Worm (Caenorhabditis elegans) whole organism, mixed stage, embryonic: Measurements from ENCODE around the gene hmg-1.2.

Experiments used
- M03D4.4 ChIP-seq: sonication (generic microtip); optimal IDR thresholded peaks from 2 replicates; lab custom pipeline; 2017; ENCODE audit warnings: mild to moderate bottlenecking, missing genetic modification characterization, missing compliant biosample characterization
- blmp-1 ChIP-seq: fragments of 150-350 bp; optimal IDR thresholded peaks from 2 replicates; lab custom pipeline; 2014; ENCODE audit warnings: missing biosample characterization, missing genetic modification characterization
- ceh-39 ChIP-seq: fragments of 150-350 bp; optimal IDR thresholded peaks from 2 replicates; lab custom pipeline; 2014; ENCODE audit warnings: missing biosample characterization, missing genetic modification characterization
- ceh-43 ChIP-seq: fragments of 200-800 bp; sonication (Bioruptor generic); optimal IDR thresholded peaks from 2 replicates; lab custom pipeline; 2018; ENCODE audit warnings: mild to moderate bottlenecking, missing genetic modification characterization, moderate library complexity, missing compliant biosample characterization
- ceh-83 ChIP-seq: fragments of 200-800 bp; sonication (Bioruptor generic); optimal IDR thresholded peaks from 2 replicates; lab custom pipeline; 2018; ENCODE audit warnings: mild to moderate bottlenecking, missing genetic modification characterization, missing compliant biosample characterization
- ces-1 ChIP-seq: fragments of 150-350 bp; optimal IDR thresholded peaks from 2 replicates; lab custom pipeline; 2014; ENCODE audit warnings: missing biosample characterization, missing genetic modification reagents, missing genetic modification characterization
- cnd-1 ChIP-seq: fragments of 200-800 bp; sonication (Bioruptor generic); optimal IDR thresholded peaks from 2 replicates; lab custom pipeline; 2018; ENCODE audit warnings: mild to moderate bottlenecking, missing genetic modification characterization, missing compliant biosample characterization
- drap-1 ChIP-seq: fragments of 200-800 bp; sonication (Bioruptor generic); optimal IDR thresholded peaks from 3 replicates; lab custom pipeline; 2018; ENCODE audit warnings: mild to moderate bottlenecking, missing genetic modification characterization, missing compliant biosample characterization
- elt-1 ChIP-seq: sonication (generic microtip); optimal IDR thresholded peaks from 2 replicates; lab custom pipeline; 2017; ENCODE audit warnings: missing genetic modification characterization, mild to moderate bottlenecking, missing compliant biosample characterization, antibody characterized with exemption, moderate library complexity, borderline replicate concordance; ENCODE audit not compliant: insufficient read depth
- elt-3 ChIP-seq: fragments of 150-350 bp; optimal IDR thresholded peaks from 2 replicates; lab custom pipeline; 2014; ENCODE audit warnings: missing biosample characterization, missing genetic modification characterization
- flh-1 ChIP-seq: fragments of 200-800 bp; sonication (Bioruptor generic); optimal IDR thresholded peaks from 2 replicates; lab custom pipeline; 2018; ENCODE audit warnings: mild to moderate bottlenecking, missing genetic modification characterization, moderate library complexity, missing compliant biosample characterization
- ham-2 ChIP-seq: fragments of 200-800 bp; sonication (Bioruptor generic); optimal IDR thresholded peaks from 2 replicates; lab custom pipeline; 2018; ENCODE audit warnings: mild to moderate bottlenecking, missing genetic modification characterization, missing compliant biosample characterization
- hlh-1 ChIP-seq: fragments of 150-350 bp; optimal IDR thresholded peaks from 2 replicates; lab custom pipeline; 2014; ENCODE audit warnings: missing biosample characterization, missing genetic modification reagents, missing genetic modification characterization
- lin-13 ChIP-seq: fragments of 150-350 bp; optimal IDR thresholded peaks from 2 replicates; lab custom pipeline; 2014; ENCODE audit warnings: missing biosample characterization, missing genetic modification characterization
- lin-32 ChIP-seq: fragments of 200-800 bp; sonication (Bioruptor generic); optimal IDR thresholded peaks from 2 replicates; lab custom pipeline; 2018; ENCODE audit warnings: mild to moderate bottlenecking, missing genetic modification characterization, missing compliant biosample characterization
- lsy-2 ChIP-seq: fragments of 150-350 bp; optimal IDR thresholded peaks from 2 replicates; lab custom pipeline; 2014; ENCODE audit warnings: missing biosample characterization, missing genetic modification characterization
- mab-5 ChIP-seq: fragments of 150-350 bp; optimal IDR thresholded peaks from 2 replicates; lab custom pipeline; 2014; ENCODE audit warnings: missing biosample characterization, missing genetic modification characterization
- mep-1 ChIP-seq: fragments of 150-350 bp; optimal IDR thresholded peaks from 2 replicates; lab custom pipeline; 2017; ENCODE audit warnings: missing biosample characterization, missing genetic modification reagents, missing genetic modification characterization, inconsistent platforms
- mls-2 ChIP-seq: sonication (generic microtip); optimal IDR thresholded peaks from 2 replicates; lab custom pipeline; 2016; ENCODE audit warnings: mild to moderate bottlenecking, missing genetic modification characterization, moderate library complexity, missing compliant biosample characterization
- nhr-12 ChIP-seq: fragments of 150-350 bp; optimal IDR thresholded peaks from 2 replicates; lab custom pipeline; 2014; ENCODE audit warnings: missing biosample characterization, missing genetic modification characterization
- nhr-2 ChIP-seq: fragments of 150-350 bp; optimal IDR thresholded peaks from 2 replicates; lab custom pipeline; 2014; ENCODE audit warnings: missing biosample characterization, missing genetic modification characterization
- nhr-28 ChIP-seq: fragments of 150-350 bp; optimal IDR thresholded peaks from 2 replicates; lab custom pipeline; 2014; ENCODE audit warnings: missing biosample characterization, missing genetic modification characterization
- nhr-76 ChIP-seq: sonication (generic microtip); optimal IDR thresholded peaks from 2 replicates; lab custom pipeline; 2017; ENCODE audit warnings: missing biosample characterization, missing genetic modification characterization
- pha-4 ChIP-seq: fragments of 150-350 bp; optimal IDR thresholded peaks from 2 replicates; lab custom pipeline; 2018; ENCODE audit warnings: missing biosample characterization, missing genetic modification reagents, missing genetic modification characterization
- sem-2 ChIP-seq: fragments of 200-800 bp; sonication (Bioruptor generic); optimal IDR thresholded peaks from 2 replicates; lab custom pipeline; 2018; ENCODE audit warnings: mild to moderate bottlenecking, missing genetic modification characterization, missing compliant biosample characterization
- snpc-4 ChIP-seq: fragments of 150-350 bp; optimal IDR thresholded peaks from 2 replicates; lab custom pipeline; 2014; ENCODE audit warnings: missing biosample characterization, missing genetic modification characterization
- sptf-1 ChIP-seq: sonication (generic microtip); optimal IDR thresholded peaks from 2 replicates; lab custom pipeline; 2017; ENCODE audit warnings: mild to moderate bottlenecking, missing genetic modification characterization, moderate library complexity, missing compliant biosample characterization
- tbx-8 ChIP-seq: fragments of 200-800 bp; sonication (Bioruptor generic); optimal IDR thresholded peaks from 2 replicates; lab custom pipeline; 2018; ENCODE audit warnings: mild to moderate bottlenecking, missing genetic modification characterization, moderate library complexity, missing compliant biosample characterization
- unc-120 ChIP-seq: sonication (generic microtip); optimal IDR thresholded peaks from 2 replicates; lab custom pipeline; 2017; ENCODE audit warnings: missing genetic modification characterization, missing compliant biosample characterization; ENCODE audit not compliant: poor library complexity, severe bottlenecking
- unc-39 ChIP-seq: fragments of 150-350 bp; optimal IDR thresholded peaks from 2 replicates; lab custom pipeline; 2014; ENCODE audit warnings: missing biosample characterization, missing genetic modification characterization
- unc-62 ChIP-seq: fragments of 150-350 bp; optimal IDR thresholded peaks from 2 replicates; lab custom pipeline; 2014; ENCODE audit warnings: missing biosample characterization, missing genetic modification reagents, missing genetic modification characterization
- zip-8 ChIP-seq: fragments of 150-350 bp; optimal IDR thresholded peaks from 2 replicates; lab custom pipeline; 2014; ENCODE audit warnings: missing biosample characterization, missing genetic modification characterization
- ztf-11 ChIP-seq: fragments of 150-350 bp; optimal IDR thresholded peaks from 2 replicates; lab custom pipeline; 2014; ENCODE audit warnings: missing biosample characterization, missing genetic modification characterization

Gene hmg-1.2

ce11 chrIII:6285890-6286289 is 5.7 kb downstream of the hmg-1.2 start, which contains the start of gene gadr-3:
gadr-3 (minus strand) TSS chrIII:6285990.
- no peak for TF ChIP-seq hlh-1 (tag; lab: Kevin White, UChicago)
- TF ChIP-seq elt-1 (tag; lab: Kevin White, UChicago): no peak
- TF ChIP-seq nhr-76 (tag; lab: Kevin White, UChicago): no peak
- no peak for TF ChIP-seq mls-2 (tag; lab: Kevin White, UChicago)
- no peak for TF ChIP-seq ceh-83 (GFP tag; lab: Kevin White, UChicago)
- no peak for TF ChIP-seq unc-62 (GFP tag; lab: Kevin White, UChicago)
- no peak for TF ChIP-seq cnd-1
- no peak for TF ChIP-seq mep-1 (tag; lab: Kevin White, UChicago)
- TF ChIP-seq elt-3 (tag; lab: Kevin White, UChicago): no peak
- TF ChIP-seq nhr-28 (tag; lab: Kevin White, UChicago): no peak
- TF ChIP-seq unc-120: no peak
- TF ChIP-seq mab-5 (tag; lab: Kevin White, UChicago): no peak

- TF ChIP-seq nhr-76 (tag; lab: Kevin White, UChicago): no peak
- no peak for TF ChIP-seq ceh-43
- TF ChIP-seq flh-1: no peak
- no peak for TF ChIP-seq M03D4.4 (tag; lab: Kevin White, UChicago)
- no peak for TF ChIP-seq pha-4
- TF ChIP-seq drap-1 (GFP tag; lab: Kevin White, UChicago): no peak
- no peak for TF ChIP-seq lsy-2
- TF ChIP-seq blmp-1 (tag; lab: Kevin White, UChicago): no peak
- no peak for TF ChIP-seq nhr-28 (tag; lab: Kevin White, UChicago)
- TF ChIP-seq sptf-1 (tag; lab: Kevin White, UChicago): no peak
- no peak for TF ChIP-seq nhr-12 (tag; lab: Kevin White, UChicago)
- TF ChIP-seq tbx-8 (GFP tag; lab: Kevin White, UChicago): no peak
- no peak for TF ChIP-seq nhr-2 (tag; lab: Kevin White, UChicago)
- no peak for TF ChIP-seq hlh-1 (tag; lab: Kevin White, UChicago)
- TF ChIP-seq sem-2 (GFP tag; lab: Kevin White, UChicago): no peak
Observed at ce11 chrIII:6287195-6287594, 7.0 kb downstream of the hmg-1.2 start, which contains the start of gene F47D12.6. F47D12.6 (minus strand) TSS chrIII:6287295.

DNA sequence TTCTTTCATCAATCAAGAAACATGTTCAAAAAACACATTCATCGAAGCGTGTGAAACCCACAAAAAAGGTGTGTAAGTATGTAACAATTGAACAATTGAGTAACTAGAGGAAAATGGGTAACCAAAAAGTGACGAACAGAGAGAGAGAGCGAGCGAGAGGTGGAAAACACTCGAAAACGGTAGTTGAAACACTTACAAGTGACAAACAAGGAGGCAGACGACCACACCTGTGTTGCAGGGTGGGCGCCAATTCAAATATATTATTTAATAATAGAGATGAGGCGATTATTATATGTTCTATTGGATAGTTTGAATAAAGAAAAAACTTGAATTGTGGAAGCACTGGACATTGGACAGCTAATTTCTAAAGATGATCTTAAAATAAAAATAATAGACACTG is 9.2 kb downstream of the hmg-1.2 start:
- no peak for TF ChIP-seq nhr-76 (tag; lab: Kevin White, UChicago)
- TF ChIP-seq ces-1 (GFP tag; lab: Kevin White, UChicago): no peak
- TF ChIP-seq zip-8 (tag; lab: Kevin White, UChicago): no peak
- TF ChIP-seq snpc-4 (tag; lab: Kevin White, UChicago): no peak
- no peak for TF ChIP-seq hlh-1 (tag; lab: Kevin White, UChicago)
- TF ChIP-seq nhr-2 (tag; lab: Kevin White, UChicago): no peak
- no peak for TF ChIP-seq ztf-11 (tag; lab: Kevin White, UChicago)
- TF ChIP-seq blmp-1 (tag; lab: Kevin White, UChicago): no peak
- TF ChIP-seq ham-2 (GFP tag; lab: Kevin White, UChicago): no peak
- no peak for TF ChIP-seq nhr-12 (tag; lab: Kevin White, UChicago)
- TF ChIP-seq ceh-83 (GFP tag; lab: Kevin White, UChicago): no peak
- no peak for TF ChIP-seq cnd-1
- no peak for TF ChIP-seq unc-120
- TF ChIP-seq mls-2 (tag; lab: Kevin White, UChicago): no peak
- no peak for TF ChIP-seq mep-1 (tag; lab: Kevin White, UChicago)
- TF ChIP-seq lin-32 (GFP tag; lab: Kevin White, UChicago): no peak
- no peak for TF ChIP-seq ceh-39 (tag; lab: Kevin White, UChicago)
- no peak for TF ChIP-seq unc-62 (GFP tag; lab: Kevin White, UChicago)

ce11 chrIII:6290469-6291182 is 10.4 kb downstream of the hmg-1.2 start:
- TF ChIP-seq unc-39 (tag; lab: Kevin White, UChicago) (no peak), nhr-12 (tag; lab: Kevin White, UChicago) (no peak), nhr-76 (tag; lab: Kevin White, UChicago) (no peak), sem-2 (GFP tag; lab: Kevin White, UChicago) (no peak), unc-120 (no peak), zip-8 (tag; lab: Kevin White, UChicago) (no peak), drap-1 (GFP tag; lab: Kevin White, UChicago) (no peak), lin-32 (GFP tag; lab: Kevin White, UChicago) (no peak), ham-2 (GFP tag; lab: Kevin White, UChicago) (no peak), lin-13 (tag; lab: Kevin White, UChicago) (no peak)
